Worm (Caenorhabditis elegans) whole organism, young adult: ENCODE data around the gene C54C6.4.

Source experiments
- B0019.2 ChIP-seq: fragments of 200-800 bp; sonication (Bioruptor generic); conservative IDR thresholded peaks from 2 replicates; pipeline ENCODE4 v1.3.6; 2022; ENCODE audit warnings: missing genetic modification reagents, missing genetic modification characterization, missing compliant biosample characterization
- C06A6.2 ChIP-seq: fragments of 200-800 bp; sonication (Bioruptor generic); conservative IDR thresholded peaks from 2 replicates; pipeline ENCODE4 v1.3.6; 2022; ENCODE audit warnings: missing genetic modification characterization, missing compliant biosample characterization
- F23B12.7 ChIP-seq: sonication (generic microtip); optimal IDR thresholded peaks from 2 replicates; lab custom pipeline; 2017; ENCODE audit warnings: missing genetic modification characterization, mild to moderate bottlenecking, missing compliant biosample characterization, antibody characterized with exemption, moderate library complexity; ENCODE audit not compliant: insufficient read depth
- F33H1.4 ChIP-seq: fragments of 200-800 bp; sonication (Bioruptor generic); IDR thresholded peaks from 2 replicates; pipeline ENCODE4 v1.3.6; 2022; ENCODE audit warnings: missing genetic modification reagents, missing genetic modification characterization, missing compliant biosample characterization
- K12H6.12 ChIP-seq: fragments of 200-800 bp; sonication (Bioruptor generic); optimal IDR thresholded peaks from 2 replicates; lab custom pipeline; 2018; ENCODE audit warnings: mild to moderate bottlenecking, missing genetic modification characterization, missing compliant biosample characterization
- T07F8.4 ChIP-seq: sonication (generic microtip); optimal IDR thresholded peaks from 2 replicates; lab custom pipeline; 2016; ENCODE audit warnings: mild to moderate bottlenecking, missing genetic modification characterization, moderate library complexity, missing compliant biosample characterization
- Y53G8AR.9 ChIP-seq: fragments of 200-800 bp; sonication (Bioruptor generic); conservative IDR thresholded peaks from 2 replicates; pipeline ENCODE4 v1.3.6; 2022; ENCODE audit warnings: missing genetic modification reagents, missing genetic modification characterization, missing compliant biosample characterization
- akir-1 ChIP-seq: fragments of 200-800 bp; sonication (Bioruptor generic); optimal IDR thresholded peaks from 2 replicates; lab custom pipeline; 2018; ENCODE audit warnings: mild to moderate bottlenecking, missing genetic modification characterization, moderate library complexity, missing compliant biosample characterization
- ama-1 ChIP-seq, 3 experiments: fragments of 150-350 bp in 1 of 3; sonication (generic microtip) in 2 of 3; optimal IDR thresholded peaks; 2 replicates each; lab custom pipeline; 2014 to 2018; ENCODE audit warnings: missing biosample characterization in 2 of 3, missing genetic modification characterization in 2 of 3, missing genetic modification reagents in 2 of 3
- aptf-2 ChIP-seq: fragments of 200-800 bp; sonication (Bioruptor generic); conservative IDR thresholded peaks from 2 replicates; pipeline ENCODE4 v1.3.6; 2022; ENCODE audit warnings: missing genetic modification reagents, missing genetic modification characterization, missing compliant biosample characterization
- atf-7 ChIP-seq: sonication (generic microtip); optimal IDR thresholded peaks from 2 replicates; lab custom pipeline; 2017; ENCODE audit warnings: mild to moderate bottlenecking, missing genetic modification characterization, missing compliant biosample characterization
- athp-1 ChIP-seq: sonication (generic microtip); optimal IDR thresholded peaks from 2 replicates; lab custom pipeline; 2017; ENCODE audit warnings: mild to moderate bottlenecking, missing genetic modification characterization, missing compliant biosample characterization
- attf-5 ChIP-seq: fragments of 200-800 bp; sonication (Bioruptor generic); optimal IDR thresholded peaks from 2 replicates; lab custom pipeline; 2018; ENCODE audit warnings: mild to moderate bottlenecking, missing genetic modification characterization, missing compliant biosample characterization
- cebp-1 ChIP-seq, 2 experiments: fragments of 200-800 bp in 1 of 2; sonication (Bioruptor generic) in 1 of 2; sonication (generic microtip) in 1 of 2; IDR thresholded peaks in 1 of 2; optimal IDR thresholded peaks in 1 of 2; 2 replicates each; pipeline versions ENCODE4 v1.3.6 to Lab custom; 2017 to 2022; ENCODE audit warnings: missing compliant biosample characterization in 2 of 2, missing genetic modification characterization in 2 of 2, mild to moderate bottlenecking in 1 of 2, missing genetic modification reagents in 1 of 2, moderate library complexity in 1 of 2
- cebp-2 ChIP-seq: fragments of 200-800 bp; sonication (Bioruptor generic); IDR thresholded peaks from 2 replicates; pipeline ENCODE4 v1.3.6; 2022; ENCODE audit warnings: missing genetic modification characterization, missing compliant biosample characterization
- ceh-100 ChIP-seq: fragments of 200-800 bp; sonication (Bioruptor generic); IDR thresholded peaks from 2 replicates; pipeline ENCODE4 v1.3.6; 2022; ENCODE audit warnings: missing genetic modification reagents, missing genetic modification characterization, missing compliant biosample characterization
- ceh-27 ChIP-seq: fragments of 200-800 bp; sonication (Bioruptor generic); optimal IDR thresholded peaks from 2 replicates; lab custom pipeline; 2018; ENCODE audit warnings: mild to moderate bottlenecking, missing genetic modification characterization, moderate library complexity, missing compliant biosample characterization
- ceh-58 ChIP-seq: fragments of 200-800 bp; sonication (Bioruptor generic); IDR thresholded peaks from 2 replicates; pipeline ENCODE4 v1.3.6; 2022; ENCODE audit warnings: missing genetic modification characterization, missing compliant biosample characterization
- dox-1 ChIP-seq: fragments of 200-800 bp; sonication (Bioruptor generic); IDR thresholded peaks from 2 replicates; pipeline ENCODE4 v1.3.6; 2022; ENCODE audit warnings: missing genetic modification reagents, missing genetic modification characterization, missing compliant biosample characterization
- efl-1 ChIP-seq: fragments of 150-350 bp; optimal IDR thresholded peaks from 2 replicates; lab custom pipeline; 2014; ENCODE audit warnings: missing biosample characterization, missing genetic modification reagents, missing genetic modification characterization
- egl-18 ChIP-seq: fragments of 200-800 bp; sonication (Bioruptor generic); IDR thresholded peaks from 2 replicates; pipeline ENCODE4 v1.3.6; 2022; ENCODE audit warnings: missing genetic modification reagents, missing genetic modification characterization, missing compliant biosample characterization
- egl-44 ChIP-seq: fragments of 200-800 bp; sonication (Bioruptor generic); IDR thresholded peaks from 2 replicates; pipeline ENCODE4 v1.3.6; 2022; ENCODE audit warnings: missing genetic modification reagents, missing genetic modification characterization, missing compliant biosample characterization
- fkh-3 ChIP-seq: sonication (generic microtip); optimal IDR thresholded peaks from 2 replicates; lab custom pipeline; 2016; ENCODE audit warnings: mild to moderate bottlenecking, missing genetic modification characterization, missing compliant biosample characterization
- hlh-26 ChIP-seq: fragments of 200-800 bp; sonication (Bioruptor generic); conservative IDR thresholded peaks from 2 replicates; pipeline ENCODE4 v1.3.6; 2022; ENCODE audit warnings: missing genetic modification reagents, missing genetic modification characterization, missing compliant biosample characterization
- let-526 ChIP-seq: fragments of 200-800 bp; sonication (Bioruptor generic); IDR thresholded peaks from 2 replicates; pipeline ENCODE4 v1.3.6; 2022; ENCODE audit warnings: missing genetic modification reagents, missing genetic modification characterization, missing compliant biosample characterization
- lin-40 ChIP-seq: sonication (generic microtip); optimal IDR thresholded peaks from 2 replicates; lab custom pipeline; 2016; ENCODE audit warnings: missing genetic modification characterization, mild to moderate bottlenecking, missing compliant biosample characterization, missing genotype, missing genetic modification reagents
- lin-54 ChIP-seq: fragments of 200-800 bp; sonication (Bioruptor generic); optimal IDR thresholded peaks from 2 replicates; lab custom pipeline; 2018; ENCODE audit warnings: mild to moderate bottlenecking, missing genetic modification characterization, missing compliant biosample characterization
- lir-1 ChIP-seq: fragments of 200-800 bp; sonication (Bioruptor generic); conservative IDR thresholded peaks from 2 replicates; pipeline ENCODE4 v1.3.6; 2022; ENCODE audit warnings: missing genetic modification reagents, missing genetic modification characterization, missing compliant biosample characterization
- lsl-1 ChIP-seq: fragments of 200-800 bp; sonication (Bioruptor generic); optimal IDR thresholded peaks from 2 replicates; lab custom pipeline; 2018; ENCODE audit warnings: mild to moderate bottlenecking, missing genetic modification characterization, moderate library complexity, missing compliant biosample characterization
- madf-10 ChIP-seq: sonication (generic microtip); optimal IDR thresholded peaks from 2 replicates; lab custom pipeline; 2016; ENCODE audit warnings: mild to moderate bottlenecking, missing genetic modification characterization, missing compliant biosample characterization
- madf-3 ChIP-seq: fragments of 200-800 bp; sonication (Bioruptor generic); IDR thresholded peaks from 2 replicates; pipeline ENCODE4 v1.3.6; 2022; ENCODE audit warnings: missing genetic modification reagents, missing genetic modification characterization, missing compliant biosample characterization
- mcd-1 ChIP-seq: fragments of 200-800 bp; sonication (Bioruptor generic); IDR thresholded peaks from 2 replicates; pipeline ENCODE4 v1.3.6; 2022; ENCODE audit warnings: missing genetic modification reagents, missing genetic modification characterization, missing compliant biosample characterization
- nhr-120 ChIP-seq: fragments of 200-800 bp; sonication (Bioruptor generic); IDR thresholded peaks from 2 replicates; pipeline ENCODE4 v1.3.6; 2022; ENCODE audit warnings: missing genetic modification characterization, missing compliant biosample characterization
- nhr-179 ChIP-seq: sonication (generic microtip); optimal IDR thresholded peaks from 2 replicates; lab custom pipeline; 2016; ENCODE audit warnings: mild to moderate bottlenecking, missing genetic modification characterization, missing compliant biosample characterization
- nhr-27 ChIP-seq: fragments of 200-800 bp; sonication (Bioruptor generic); optimal IDR thresholded peaks from 2 replicates; lab custom pipeline; 2018; ENCODE audit warnings: mild to moderate bottlenecking, missing genetic modification characterization, moderate library complexity, missing compliant biosample characterization
- nhr-90 ChIP-seq: sonication (generic microtip); optimal IDR thresholded peaks from 2 replicates; lab custom pipeline; 2016; ENCODE audit warnings: missing genotype, mild to moderate bottlenecking, missing genetic modification characterization, missing compliant biosample characterization
- sptf-2 ChIP-seq: fragments of 200-800 bp; sonication (Bioruptor generic); optimal IDR thresholded peaks from 2 replicates; lab custom pipeline; 2018; ENCODE audit warnings: mild to moderate bottlenecking, missing genetic modification characterization, missing compliant biosample characterization
- tbp1 ChIP-seq: fragments of 200-800 bp; sonication (Bioruptor generic); optimal IDR thresholded peaks from 2 replicates; lab custom pipeline; 2018; ENCODE audit warnings: mild to moderate bottlenecking, missing genetic modification characterization, missing compliant biosample characterization
- unc-130 ChIP-seq: sonication (generic microtip); optimal IDR thresholded peaks from 2 replicates; lab custom pipeline; 2016; ENCODE audit warnings: missing genetic modification reagents, missing genetic modification characterization, missing compliant biosample characterization
- zfh-2 ChIP-seq: fragments of 200-800 bp; sonication (Bioruptor generic); conservative IDR thresholded peaks from 2 replicates; pipeline ENCODE4 v1.3.6; 2022; ENCODE audit warnings: missing genetic modification reagents, missing genetic modification characterization, missing compliant biosample characterization
- ztf-22 ChIP-seq: fragments of 200-800 bp; sonication (Bioruptor generic); optimal IDR thresholded peaks from 2 replicates; lab custom pipeline; 2018; ENCODE audit warnings: mild to moderate bottlenecking, missing genetic modification characterization, moderate library complexity, missing compliant biosample characterization
- ztf-26 ChIP-seq: sonication (generic microtip); optimal IDR thresholded peaks from 2 replicates; lab custom pipeline; 2017; ENCODE audit warnings: missing genetic modification characterization, missing compliant biosample characterization
- ztf-3 ChIP-seq: fragments of 200-800 bp; sonication (Bioruptor generic); optimal IDR thresholded peaks from 2 replicates; lab custom pipeline; 2018; ENCODE audit warnings: mild to moderate bottlenecking, missing genetic modification characterization, missing compliant biosample characterization

Gene C54C6.4

ce11 chrIII:3539499-3539898, 13.9 kb upstream of the C54C6.4 start:
- TF ChIP-seq ceh-100 (GFP tag; lab: Robert Waterston, UW) (no peak), T07F8.4 (no peak)

ce11 chrIII:3540424-3540823, 13.0 kb upstream of the C54C6.4 start:
- TF ChIP-seq F33H1.4 (GFP tag; lab: Robert Waterston, UW), result peak; percentile 45; the same call in 1 of the 2 replicates
- TF ChIP-seq fkh-3 (tag; lab: Kevin White, UChicago), result no peak
- peak; percentile 15 for TF ChIP-seq ztf-26
- TF ChIP-seq athp-1, result no peak
- peak; percentile 24 for TF ChIP-seq ceh-27
- no peak for TF ChIP-seq Y53G8AR.9 (GFP tag; lab: Robert Waterston, UW)
- TF ChIP-seq zfh-2 (GFP tag; lab: Robert Waterston, UW), result no peak
- TF ChIP-seq attf-5 (GFP tag; lab: Kevin White, UChicago), result peak; percentile 75
- TF ChIP-seq mcd-1, result peak; percentile 86
- peak; percentile 19 for TF ChIP-seq lin-40 (tag; lab: Kevin White, UChicago)
- no peak for TF ChIP-seq aptf-2
- TF ChIP-seq ztf-22, result no peak
- peak; percentile 5 for TF ChIP-seq efl-1 (GFP tag; lab: Kevin White, UChicago)
- no peak for TF ChIP-seq nhr-27
- no peak for TF ChIP-seq C06A6.2 (GFP tag; lab: Robert Waterston, UW)
- TF ChIP-seq ceh-58 (GFP tag; lab: Robert Waterston, UW), result no peak
- peak; percentile 17 for TF ChIP-seq madf-10
- no peak for TF ChIP-seq ztf-3
- TF ChIP-seq nhr-179, result no peak
- no peak for TF ChIP-seq unc-130 (GFP tag; lab: Kevin White, UChicago)
- no peak for TF ChIP-seq egl-18 (GFP tag; lab: Robert Waterston, UW)
- TF ChIP-seq dox-1 (GFP tag; lab: Robert Waterston, UW), result 0 out of 2 replicates have a peak, but pooled peaks have one; percentile 28
- TF ChIP-seq madf-3, result no peak
- no peak for TF ChIP-seq egl-44 (GFP tag; lab: Robert Waterston, UW)
- no peak for TF ChIP-seq sptf-2 (GFP tag; lab: Kevin White, UChicago)
- peak; percentile 31 for TF ChIP-seq tbp1
- no peak for TF ChIP-seq nhr-120 (GFP tag; lab: Robert Waterston, UW)
- no peak for TF ChIP-seq ama-1 (optimal IDR thresholded peaks at IDR 0.05; lab: Kevin White, UChicago)
- no peak for TF ChIP-seq ama-1 (GFP tag; optimal IDR thresholded peaks at IDR 0.05; lab: Kevin White, UChicago)
- peak; percentile 30 for TF ChIP-seq K12H6.12
- TF ChIP-seq F23B12.7 (tag; lab: Kevin White, UChicago), result peak; percentile 2
- no peak for TF ChIP-seq cebp-2 (GFP tag; lab: Robert Waterston, UW)
- peak; percentile 52 for TF ChIP-seq lsl-1 (GFP tag; lab: Kevin White, UChicago)
- no peak for TF ChIP-seq cebp-1 (GFP tag; IDR thresholded peaks at IDR 0.05; lab: Robert Waterston, UW)
- TF ChIP-seq cebp-1 (tag; optimal IDR thresholded peaks at IDR 0.05; lab: Kevin White, UChicago), result peak; percentile 41
- no peak for TF ChIP-seq nhr-90 (tag; lab: Kevin White, UChicago)
- TF ChIP-seq ceh-100 (GFP tag; lab: Robert Waterston, UW), result peak; percentile 97
- TF ChIP-seq lin-54 (GFP tag; lab: Kevin White, UChicago), result peak; percentile 31
- TF ChIP-seq lir-1 (GFP tag; lab: Robert Waterston, UW), result no peak
- no peak for TF ChIP-seq let-526 (GFP tag; lab: Robert Waterston, UW)
- no peak for TF ChIP-seq atf-7 (tag; lab: Kevin White, UChicago)
- TF ChIP-seq B0019.2 (GFP tag; lab: Robert Waterston, UW), result 0 out of 2 replicates have a peak, but pooled peaks have one; percentile 32
- TF ChIP-seq hlh-26 (GFP tag; lab: Robert Waterston, UW), result no peak
- TF ChIP-seq akir-1, result no peak
